Fruit fly (Drosophila melanogaster) whole organism, embryonic: ENCODE data around the gene CG6652.
A peak's percentile ranks its signal among the peaks of the same experiment; 100 is the strongest.

Experiments
- Aef1 ChIP-seq: fragments of 200-800 bp; sonication (Bioruptor generic); IDR thresholded peaks from 3 replicates; pipeline ENCODE4 v1.3.6; 2022; ENCODE audit warnings: missing biosample characterization, missing genetic modification characterization
- Awh ChIP-seq: fragments of 200-800 bp; sonication (Bioruptor generic); IDR thresholded peaks from 2 replicates; pipeline ENCODE4, ENCODE4 v1.3.6; 2022; ENCODE audit warnings: missing biosample characterization, missing genetic modification characterization
- CG10462 ChIP-seq: fragments of 200-800 bp; sonication (Bioruptor generic); optimal IDR thresholded peaks from 2 replicates; lab custom pipeline; 2016; ENCODE audit warnings: missing biosample characterization, missing genetic modification characterization
- CG10565 ChIP-seq: fragments of 200-800 bp; sonication (Bioruptor generic); optimal IDR thresholded peaks from 3 replicates; lab custom pipeline; 2016; ENCODE audit warnings: missing biosample characterization, mild to moderate bottlenecking, missing genetic modification characterization
- CG11504 ChIP-seq: fragments of 200-800 bp; sonication (Bioruptor generic); optimal IDR thresholded peaks from 3 replicates; lab custom pipeline; 2019; ENCODE audit warnings: missing biosample characterization, mild to moderate bottlenecking, missing genetic modification characterization, moderate library complexity
- CG12155 ChIP-seq: fragments of 200-800 bp; sonication (Bioruptor generic); optimal IDR thresholded peaks from 3 replicates; lab custom pipeline; 2016; ENCODE audit warnings: missing biosample characterization, missing genetic modification characterization
- CG13123 ChIP-seq: fragments of 200-800 bp; sonication (Bioruptor generic); optimal IDR thresholded peaks from 2 replicates; lab custom pipeline; 2016; ENCODE audit warnings: missing biosample characterization, missing genetic modification characterization
- CG13624 ChIP-seq: fragments of 200-800 bp; sonication (Bioruptor generic); optimal IDR thresholded peaks from 2 replicates; lab custom pipeline; 2016; ENCODE audit warnings: missing biosample characterization, missing genetic modification characterization
- CG15073 ChIP-seq: fragments of 200-800 bp; sonication (Bioruptor generic); optimal IDR thresholded peaks from 2 replicates; lab custom pipeline; 2016; ENCODE audit warnings: missing biosample characterization, missing genetic modification characterization
- CG1529 ChIP-seq: fragments of 200-800 bp; sonication (Bioruptor generic); optimal IDR thresholded peaks from 3 replicates; lab custom pipeline; 2018; ENCODE audit warnings: missing biosample characterization, missing genetic modification characterization
- CG16863 ChIP-seq: fragments of 200-800 bp; sonication (Bioruptor generic); optimal IDR thresholded peaks from 3 replicates; lab custom pipeline; 2016; ENCODE audit warnings: missing biosample characterization, missing genetic modification characterization
- CG17359 ChIP-seq: fragments of 200-800 bp; sonication (Bioruptor generic); optimal IDR thresholded peaks from 3 replicates; lab custom pipeline; 2018; ENCODE audit warnings: missing biosample characterization, mild to moderate bottlenecking, missing genetic modification characterization, moderate library complexity
- CG17361 ChIP-seq: fragments of 200-800 bp; sonication (Bioruptor generic); IDR thresholded peaks from 3 replicates; pipeline ENCODE4 v1.3.6; 2022; ENCODE audit warnings: missing biosample characterization, missing genetic modification characterization
- CG1832 ChIP-seq: fragments of 200-800 bp; sonication (Bioruptor generic); optimal IDR thresholded peaks from 2 replicates; lab custom pipeline; 2017; ENCODE audit warnings: missing biosample characterization, mild to moderate bottlenecking, missing genetic modification characterization, inconsistent platforms
- CG18619 ChIP-seq: fragments of 200-800 bp; sonication (Bioruptor generic); optimal IDR thresholded peaks from 3 replicates; lab custom pipeline; 2017; ENCODE audit warnings: missing biosample characterization, mild to moderate bottlenecking, missing genetic modification characterization
- CG2199 ChIP-seq: fragments of 200-800 bp; sonication (Bioruptor generic); IDR thresholded peaks from 3 replicates; pipeline ENCODE4 v1.3.6; 2022; ENCODE audit warnings: missing biosample characterization, missing genetic modification characterization
- CG3281 ChIP-seq: fragments of 200-800 bp; sonication (Bioruptor generic); optimal IDR thresholded peaks from 3 replicates; lab custom pipeline; 2017; ENCODE audit warnings: missing biosample characterization, mild to moderate bottlenecking, missing genetic modification characterization
- CG33557 ChIP-seq: fragments of 200-800 bp; sonication (Bioruptor generic); optimal IDR thresholded peaks from 2 replicates; lab custom pipeline; 2019; ENCODE audit warnings: missing biosample characterization, mild to moderate bottlenecking, missing genetic modification characterization, moderate library complexity
- CG5245 ChIP-seq: fragments of 200-800 bp; sonication (Bioruptor generic); optimal IDR thresholded peaks from 3 replicates; lab custom pipeline; 2016; ENCODE audit warnings: missing biosample characterization, missing genetic modification characterization
- CG6813 ChIP-seq: fragments of 200-800 bp; sonication (Bioruptor generic); optimal IDR thresholded peaks from 2 replicates; lab custom pipeline; 2017; ENCODE audit warnings: missing biosample characterization, missing genetic modification characterization, mild to moderate bottlenecking, moderate library complexity, missing genetic modification reagents
- CG7372 ChIP-seq: fragments of 200-800 bp; sonication (Bioruptor generic); IDR thresholded peaks from 2 replicates; pipeline ENCODE4 v1.3.6; 2022; ENCODE audit warnings: missing biosample characterization, missing genetic modification characterization
- CG9215 ChIP-seq: fragments of 200-800 bp; sonication (Bioruptor generic); IDR thresholded peaks from 2 replicates; pipeline ENCODE4 v1.3.6; 2022; ENCODE audit warnings: missing biosample characterization, missing genetic modification characterization
- CG9876 ChIP-seq: fragments of 200-800 bp; sonication (Bioruptor generic); optimal IDR thresholded peaks from 2 replicates; lab custom pipeline; 2016; ENCODE audit warnings: missing biosample characterization, missing genetic modification characterization
- ERR ChIP-seq: fragments of 200-800 bp; sonication (Bioruptor generic); optimal IDR thresholded peaks from 2 replicates; lab custom pipeline; 2016; ENCODE audit warnings: missing biosample characterization, missing genetic modification characterization
- Fer2 ChIP-seq: fragments of 200-800 bp; sonication (Bioruptor generic); optimal IDR thresholded peaks from 2 replicates; lab custom pipeline; 2018; ENCODE audit warnings: missing biosample characterization, mild to moderate bottlenecking, missing genetic modification characterization, moderate library complexity
- Hsf ChIP-seq: fragments of 200-800 bp; sonication (Bioruptor generic); optimal IDR thresholded peaks from 3 replicates; lab custom pipeline; 2016; ENCODE audit warnings: missing biosample characterization, missing genetic modification characterization
- MBD-R2 ChIP-seq: fragments of 200-800 bp; sonication (Bioruptor generic); IDR thresholded peaks from 2 replicates; pipeline ENCODE4 v1.3.6; 2022; ENCODE audit warnings: missing biosample characterization, missing genetic modification characterization
- Xrp1 ChIP-seq: fragments of 200-800 bp; sonication (Bioruptor generic); IDR thresholded peaks from 2 replicates; pipeline ENCODE4 v1.3.6; 2022; ENCODE audit warnings: missing biosample characterization, missing genetic modification characterization
- ab ChIP-seq: fragments of 200-800 bp; sonication (Bioruptor generic); optimal IDR thresholded peaks from 2 replicates; lab custom pipeline; 2016; ENCODE audit warnings: missing biosample characterization, missing genetic modification characterization
- bowl ChIP-seq: fragments of 200-800 bp; sonication (Bioruptor generic); IDR thresholded peaks from 2 replicates; pipeline ENCODE4 v1.3.6; 2022; ENCODE audit warnings: missing biosample characterization, missing genetic modification characterization
- chm ChIP-seq: fragments of 200-800 bp; sonication (Bioruptor generic); IDR thresholded peaks from 2 replicates; pipeline ENCODE4 v1.3.6; 2022; ENCODE audit warnings: missing biosample characterization, missing genetic modification characterization
- cwo ChIP-seq: fragments of 200-800 bp; sonication (Bioruptor generic); optimal IDR thresholded peaks from 3 replicates; lab custom pipeline; 2017; ENCODE audit warnings: missing biosample characterization, missing genetic modification characterization, mild to moderate bottlenecking, moderate library complexity, missing genetic modification reagents
- dimm ChIP-seq: fragments of 200-800 bp; sonication (Bioruptor generic); IDR thresholded peaks from 2 replicates; pipeline ENCODE4 v1.3.6; 2022; ENCODE audit warnings: missing biosample characterization, missing genetic modification characterization
- disco-r ChIP-seq: fragments of 200-800 bp; sonication (Bioruptor generic); optimal IDR thresholded peaks from 2 replicates; lab custom pipeline; 2016; ENCODE audit warnings: missing biosample characterization, missing genetic modification characterization
- dysf ChIP-seq: fragments of 200-800 bp; sonication (Bioruptor generic); IDR thresholded peaks from 3 replicates; pipeline ENCODE4 v1.3.6; 2022; ENCODE audit warnings: missing biosample characterization, missing genetic modification characterization
- fd64A ChIP-seq: fragments of 200-800 bp; sonication (Bioruptor generic); optimal IDR thresholded peaks from 3 replicates; lab custom pipeline; 2018; ENCODE audit warnings: missing biosample characterization, mild to moderate bottlenecking, missing genetic modification characterization
- gem ChIP-seq: fragments of 200-800 bp; sonication (Bioruptor generic); optimal IDR thresholded peaks from 2 replicates; lab custom pipeline; 2019; ENCODE audit warnings: missing biosample characterization, mild to moderate bottlenecking, missing genetic modification characterization, moderate library complexity
- gsb ChIP-seq: fragments of 200-800 bp; sonication (Bioruptor generic); IDR thresholded peaks from 2 replicates; pipeline ENCODE4 v1.3.6; 2022; ENCODE audit warnings: missing biosample characterization, missing genetic modification characterization
- insv ChIP-seq, 2 experiments: fragments of 200-800 bp; sonication (Bioruptor generic); optimal IDR thresholded peaks; 3 replicates each; lab custom pipeline; 2016 to 2018; ENCODE audit warnings: missing biosample characterization in 2 of 2, missing genetic modification characterization in 2 of 2
- lola ChIP-seq, 3 experiments: fragments of >200 bp in 2 of 3; fragments of 200-800 bp in 1 of 3; sonication (Bioruptor generic) in 1 of 3; optimal IDR thresholded peaks; 2 replicates each; lab custom pipeline; 2017 to 2019; ENCODE audit warnings: missing biosample characterization in 3 of 3, missing genetic modification characterization in 3 of 3, mild to moderate bottlenecking in 1 of 3, moderate library complexity in 1 of 3
- lov ChIP-seq, 2 experiments: fragments of 200-800 bp in 1 of 2; fragments of >200 bp in 1 of 2; sonication (Bioruptor generic) in 1 of 2; IDR thresholded peaks in 1 of 2; optimal IDR thresholded peaks in 1 of 2; 2 replicates in 1 of 2; 3 replicates in 1 of 2; pipeline versions ENCODE4 v1.3.6 to Lab custom; 2017 to 2022; ENCODE audit warnings: missing biosample characterization in 1 of 2, missing genetic modification characterization in 1 of 2
- pfk ChIP-seq: fragments of 200-800 bp; sonication (Bioruptor generic); optimal IDR thresholded peaks from 2 replicates; lab custom pipeline; 2018; ENCODE audit warnings: missing biosample characterization, mild to moderate bottlenecking, missing genetic modification characterization, moderate library complexity
- slp2 ChIP-seq: fragments of 200-800 bp; sonication (Bioruptor generic); optimal IDR thresholded peaks from 2 replicates; lab custom pipeline; 2016; ENCODE audit warnings: missing biosample characterization, missing genetic modification characterization
- unc-4 ChIP-seq: fragments of 200-800 bp; sonication (Bioruptor generic); IDR thresholded peaks from 2 replicates; pipeline ENCODE4 v1.3.6; 2022; ENCODE audit warnings: missing biosample characterization, missing genetic modification characterization; ENCODE audit not compliant: partially characterized antibody
- vfl ChIP-seq: fragments of 200-800 bp; sonication (Bioruptor generic); optimal IDR thresholded peaks from 2 replicates; lab custom pipeline; 2016; ENCODE audit warnings: missing biosample characterization, missing genetic modification characterization
- vvl ChIP-seq: fragments of 200-800 bp; sonication (Bioruptor generic); IDR thresholded peaks from 2 replicates; pipeline ENCODE4 v1.3.6; 2022; ENCODE audit warnings: missing biosample characterization, missing genetic modification characterization
- wek ChIP-seq: fragments of 200-800 bp; sonication (Bioruptor generic); optimal IDR thresholded peaks from 3 replicates; lab custom pipeline; 2018; ENCODE audit warnings: missing biosample characterization, mild to moderate bottlenecking, missing genetic modification characterization, moderate library complexity
- zf30C ChIP-seq: fragments of 200-800 bp; sonication (Bioruptor generic); optimal IDR thresholded peaks from 3 replicates; lab custom pipeline; 2018; ENCODE audit warnings: missing biosample characterization, mild to moderate bottlenecking, missing genetic modification characterization

CG6652 gene

dm6 chr3L:17009715-17010491 lies 12.8 kb downstream of the CG6652 start (continued):
- TF ChIP-seq CG2199 (GFP tag; lab: Robert Waterston, UW) (peak; percentile 72; the same call in 1 of the 3 replicates), ab (GFP tag; lab: Kevin White, UChicago) (peak; percentile 25), CG13624 (GFP tag; lab: Kevin White, UChicago) (no peak), gsb (GFP tag; lab: Robert Waterston, UW) (0 out of 2 replicates have a peak, but pooled peaks have one; percentile 33), vvl (peak; percentile 76; the same call in 1 of the 2 replicates), disco-r (GFP tag; lab: Kevin White, UChicago) (no peak), CG1832 (peak; percentile 88), CG6813 (peak; percentile 17), dimm (GFP tag; lab: Robert Waterston, UW) (no peak), CG5245 (GFP tag; lab: Kevin White, UChicago) (no peak), CG11504 (tag; lab: Kevin White, UChicago) (peak; percentile 63), CG9876 (no peak), CG1529 (GFP tag; lab: Kevin White, UChicago) (no peak), gem (peak; percentile 61), lov (optimal IDR thresholded peaks at IDR 0.05; lab: Kevin White, UChicago) (no peak), lov (GFP tag; IDR thresholded peaks at IDR 0.05; lab: Robert Waterston, UW) (no peak), ERR (GFP tag; lab: Kevin White, UChicago) (no peak), Aef1 (GFP tag; lab: Robert Waterston, UW) (peak; percentile 13; the same call in 1 of the 3 replicates), lola (GFP tag; optimal IDR thresholded peaks at IDR 0.05; lab: Kevin White, UChicago) (no peak), Hsf (GFP tag; lab: Kevin White, UChicago) (peak; percentile 0), zf30C (GFP tag; lab: Kevin White, UChicago) (no peak), cwo (peak; percentile 100), CG7372 (GFP tag; lab: Robert Waterston, UW) (no peak), CG10462 (GFP tag; lab: Kevin White, UChicago) (peak; percentile 22), CG9215 (GFP tag; lab: Robert Waterston, UW) (no peak), CG17361 (GFP tag; lab: Robert Waterston, UW) (peak; percentile 27; the same call in 1 of the 3 replicates), Fer2 (tag; lab: Kevin White, UChicago) (no peak), unc-4 (GFP tag; lab: Robert Waterston, UW) (peak; percentile 40; the same call in 1 of the 2 replicates), CG15073 (GFP tag; lab: Kevin White, UChicago) (no peak), CG18619 (GFP tag; lab: Kevin White, UChicago) (no peak), CG17359 (tag; lab: Kevin White, UChicago) (peak; percentile 46), Awh (0 out of 2 replicates have a peak, but pooled peaks have one; percentile 26), fd64A (peak; percentile 43), CG16863 (no peak), CG10565 (GFP tag; lab: Kevin White, UChicago) (no peak), MBD-R2 (GFP tag; lab: Robert Waterston, UW) (peak; percentile 22; the same call in 1 of the 2 replicates), chm (GFP tag; lab: Robert Waterston, UW) (peak; percentile 42; the same call in 1 of the 2 replicates), wek (peak; percentile 14), CG33557 (peak; percentile 11), insv (GFP tag; optimal IDR thresholded peaks at IDR 0.05; lab: Kevin White, UChicago) (peak in 1 of 2 experiments; percentile 39), Xrp1 (peak; percentile 13; the same call in 1 of the 2 replicates), bowl (GFP tag; lab: Robert Waterston, UW) (no peak), dysf (GFP tag; lab: Robert Waterston, UW) (peak; percentile 30; the same call in 1 of the 3 replicates), slp2 (GFP tag; lab: Kevin White, UChicago) (no peak), CG3281 (GFP tag; lab: Kevin White, UChicago) (peak; percentile 47), CG12155 (GFP tag; lab: Kevin White, UChicago) (peak; percentile 19), pfk (GFP tag; lab: Kevin White, UChicago) (peak; percentile 39), vfl (GFP tag; lab: Kevin White, UChicago) (no peak), CG13123 (GFP tag; lab: Kevin White, UChicago) (no peak)
